Worm (Caenorhabditis elegans) whole organism, midembryonic: ENCODE results near the gene C17E7.9.

Source experiments
- T22C8.4 ChIP-seq: fragments of 200-800 bp; sonication (Bioruptor generic); IDR thresholded peaks from 2 replicates; pipeline ENCODE4 v1.3.6; 2022; ENCODE audit warnings: missing genetic modification characterization, missing compliant biosample characterization
- cog-1 ChIP-seq: sonication (generic microtip); optimal IDR thresholded peaks from 2 replicates; lab custom pipeline; 2016; ENCODE audit warnings: missing genetic modification characterization, missing compliant biosample characterization
- flt-1 ChIP-seq: fragments of 200-800 bp; sonication (Bioruptor generic); IDR thresholded peaks from 2 replicates; pipeline ENCODE4 v1.3.6; 2022; ENCODE audit warnings: missing genetic modification characterization, missing compliant biosample characterization
- klf-2 ChIP-seq: fragments of 200-800 bp; sonication (Bioruptor generic); conservative IDR thresholded peaks from 2 replicates; pipeline ENCODE4 v1.3.6; 2022; ENCODE audit warnings: missing genetic modification reagents, missing genetic modification characterization, missing compliant biosample characterization
- med-1 ChIP-seq: sonication (generic microtip); optimal IDR thresholded peaks from 2 replicates; lab custom pipeline; 2017; ENCODE audit warnings: missing genetic modification characterization, mild to moderate bottlenecking, missing compliant biosample characterization, antibody characterized with exemption, missing genetic modification reagents; ENCODE audit not compliant: insufficient read depth
- ref-1 ChIP-seq: fragments of 200-800 bp; sonication (Bioruptor generic); conservative IDR thresholded peaks from 2 replicates; pipeline ENCODE4 v1.3.6; 2022; ENCODE audit warnings: missing genetic modification reagents, missing genetic modification characterization, missing compliant biosample characterization
- tab-1 ChIP-seq: fragments of 200-800 bp; sonication (Bioruptor generic); IDR thresholded peaks from 2 replicates; pipeline ENCODE4 v1.3.6; 2022; ENCODE audit warnings: missing genetic modification characterization, missing compliant biosample characterization
- ztf-29 ChIP-seq: fragments of 200-800 bp; sonication (Bioruptor generic); IDR thresholded peaks from 2 replicates; pipeline ENCODE4 v1.3.6; 2022; ENCODE audit warnings: missing genetic modification reagents, missing genetic modification characterization, missing compliant biosample characterization

DNA sequence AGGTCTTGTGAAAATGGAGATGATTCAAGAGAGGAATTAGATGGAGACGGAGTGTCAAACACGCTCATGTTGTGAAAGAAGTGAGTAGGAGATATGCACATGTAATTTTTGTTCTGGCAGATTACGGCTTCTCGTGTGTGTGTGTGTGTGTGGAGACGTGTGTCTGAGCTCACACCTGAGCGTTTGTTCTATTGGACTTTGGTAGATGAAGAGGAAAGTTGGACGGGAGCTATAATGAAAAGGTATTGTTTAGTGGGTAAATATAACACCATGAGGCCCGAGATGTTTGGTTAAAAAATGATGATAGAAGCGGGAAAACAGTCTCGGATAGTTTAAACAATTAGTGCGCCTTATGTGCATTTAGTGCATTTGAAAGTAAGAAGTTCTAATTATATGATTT, 21.8 kb downstream of the C17E7.9 start, which contains the start of gene nhr-157:
- no peak for TF ChIP-seq med-1 (GFP tag; lab: Kevin White, UChicago)
- no peak for TF ChIP-seq ref-1 (GFP tag; lab: Robert Waterston, UW)
- no peak for TF ChIP-seq flt-1 (GFP tag; lab: Robert Waterston, UW)
- TF ChIP-seq cog-1 (tag; lab: Kevin White, UChicago) = no peak
- TF ChIP-seq T22C8.4 (GFP tag; lab: Robert Waterston, UW) = no peak
- no peak for TF ChIP-seq tab-1 (GFP tag; lab: Robert Waterston, UW)
- TF ChIP-seq ztf-29 (GFP tag; lab: Robert Waterston, UW) = no peak
- no peak for TF ChIP-seq klf-2 (GFP tag; lab: Robert Waterston, UW)
